Fruit fly (Drosophila melanogaster) whole organism, embryonic: Measurements from ENCODE around the gene opa.

Experiments
- ATbp ChIP-seq: fragments of 200-800 bp; sonication (Bioruptor generic); optimal IDR thresholded peaks from 2 replicates; lab custom pipeline; 2017; ENCODE audit warnings: missing biosample characterization, mild to moderate bottlenecking, missing genetic modification characterization, missing genetic modification reagents
- CG1024 ChIP-seq: fragments of 200-800 bp; sonication (Bioruptor generic); IDR thresholded peaks from 2 replicates; pipeline ENCODE4 v1.3.6; 2022; ENCODE audit warnings: missing biosample characterization, missing genetic modification characterization
- CG10431 ChIP-seq: fragments of 200-800 bp; sonication (Bioruptor generic); optimal IDR thresholded peaks from 3 replicates; lab custom pipeline; 2018; ENCODE audit warnings: missing biosample characterization, mild to moderate bottlenecking, missing genetic modification characterization
- CG10462 ChIP-seq: fragments of 200-800 bp; sonication (Bioruptor generic); optimal IDR thresholded peaks from 2 replicates; lab custom pipeline; 2016; ENCODE audit warnings: missing biosample characterization, missing genetic modification characterization
- CG11085 ChIP-seq: fragments of 200-800 bp; sonication (Bioruptor generic); IDR thresholded peaks from 2 replicates; pipeline ENCODE4 v1.3.6; 2022; ENCODE audit warnings: missing biosample characterization, missing genetic modification characterization
- CG12071 ChIP-seq: fragments of 200-800 bp; sonication (Bioruptor generic); optimal IDR thresholded peaks from 3 replicates; lab custom pipeline; 2018; ENCODE audit warnings: missing biosample characterization, mild to moderate bottlenecking, missing genetic modification characterization
- CG12391 ChIP-seq: fragments of 200-800 bp; sonication (Bioruptor generic); optimal IDR thresholded peaks from 3 replicates; lab custom pipeline; 2018; ENCODE audit warnings: missing biosample characterization, mild to moderate bottlenecking, missing genetic modification characterization, moderate library complexity
- CG12744 ChIP-seq: fragments of 200-800 bp; sonication (Bioruptor generic); optimal IDR thresholded peaks from 2 replicates; lab custom pipeline; 2016; ENCODE audit warnings: missing biosample characterization, missing genetic modification characterization
- CG13287 ChIP-seq: fragments of 200-800 bp; sonication (Bioruptor generic); IDR thresholded peaks from 2 replicates; pipeline ENCODE4 v1.3.6; 2022; ENCODE audit warnings: missing biosample characterization, missing genetic modification characterization; ENCODE audit not compliant: partially characterized antibody
- CG14667 ChIP-seq: fragments of 200-800 bp; sonication (Bioruptor generic); IDR thresholded peaks from 2 replicates; pipeline ENCODE4 v1.3.6; 2022; ENCODE audit warnings: missing biosample characterization, missing genetic modification characterization
- CG15479 ChIP-seq: fragments of 200-800 bp; sonication (Bioruptor generic); optimal IDR thresholded peaks from 3 replicates; lab custom pipeline; 2019; ENCODE audit warnings: missing biosample characterization, mild to moderate bottlenecking, missing genetic modification characterization, moderate library complexity
- CG17829 ChIP-seq: fragments of 200-800 bp; optimal IDR thresholded peaks from 2 replicates; lab custom pipeline; 2019; ENCODE audit warnings: missing biosample characterization, mild to moderate bottlenecking, missing genetic modification characterization, moderate library complexity
- CG1792 ChIP-seq: fragments of 200-800 bp; sonication (Bioruptor generic); optimal IDR thresholded peaks from 2 replicates; lab custom pipeline; 2016; ENCODE audit warnings: missing biosample characterization, missing genetic modification characterization
- CG2678 ChIP-seq: fragments of 200-800 bp; sonication (Bioruptor generic); optimal IDR thresholded peaks from 3 replicates; lab custom pipeline; 2019; ENCODE audit warnings: missing biosample characterization, mild to moderate bottlenecking, missing genetic modification characterization, moderate library complexity
- CG5245 ChIP-seq: fragments of 200-800 bp; sonication (Bioruptor generic); optimal IDR thresholded peaks from 3 replicates; lab custom pipeline; 2016; ENCODE audit warnings: missing biosample characterization, missing genetic modification characterization
- CG7786 ChIP-seq: fragments of 200-800 bp; sonication (Bioruptor generic); optimal IDR thresholded peaks from 2 replicates; lab custom pipeline; 2016; ENCODE audit warnings: missing biosample characterization, missing genetic modification characterization
- CG8089 ChIP-seq: fragments of 200-800 bp; sonication (Bioruptor generic); optimal IDR thresholded peaks from 3 replicates; lab custom pipeline; 2016; ENCODE audit warnings: missing biosample characterization, missing genetic modification characterization
- CTCF ChIP-seq: fragments of 200-800 bp; sonication (Bioruptor generic); optimal IDR thresholded peaks from 2 replicates; lab custom pipeline; 2017; ENCODE audit warnings: missing biosample characterization, mild to moderate bottlenecking, missing genetic modification characterization, moderate library complexity
- Doc3 ChIP-seq: fragments of 200-800 bp; sonication (Bioruptor generic); IDR thresholded peaks from 3 replicates; pipeline ENCODE4 v1.3.6; 2022; ENCODE audit warnings: missing biosample characterization, missing genetic modification characterization; ENCODE audit not compliant: partially characterized antibody
- Dp ChIP-seq: fragments of 200-800 bp; sonication (Bioruptor generic); optimal IDR thresholded peaks from 2 replicates; lab custom pipeline; 2018; ENCODE audit warnings: missing biosample characterization, mild to moderate bottlenecking, missing genetic modification characterization, moderate library complexity
- Eip74EF ChIP-seq, 2 experiments: fragments of 200-800 bp in 1 of 2; fragments of >200 bp in 1 of 2; sonication (Bioruptor generic) in 1 of 2; optimal IDR thresholded peaks; 2 replicates each; lab custom pipeline; 2017 to 2019; ENCODE audit warnings: missing biosample characterization in 2 of 2, missing genetic modification characterization in 2 of 2, mild to moderate bottlenecking in 1 of 2, moderate library complexity in 1 of 2
- Fer3 ChIP-seq: fragments of 200-800 bp; sonication (Bioruptor generic); optimal IDR thresholded peaks from 2 replicates; lab custom pipeline; 2018; ENCODE audit warnings: missing biosample characterization, mild to moderate bottlenecking, missing genetic modification characterization, moderate library complexity
- Hey ChIP-seq: fragments of 200-800 bp; sonication (Bioruptor generic); optimal IDR thresholded peaks from 3 replicates; lab custom pipeline; 2018; ENCODE audit warnings: missing biosample characterization, mild to moderate bottlenecking, missing genetic modification characterization
- Hr39 ChIP-seq: fragments of >200 bp; optimal IDR thresholded peaks from 2 replicates; lab custom pipeline; 2017
- Lim3 ChIP-seq: fragments of 200-800 bp; sonication (Bioruptor generic); IDR thresholded peaks from 2 replicates; pipeline ENCODE4 v1.3.6; 2022; ENCODE audit warnings: missing biosample characterization, missing genetic modification characterization
- MBD-R2 ChIP-seq: fragments of 200-800 bp; sonication (Bioruptor generic); IDR thresholded peaks from 2 replicates; pipeline ENCODE4 v1.3.6; 2022; ENCODE audit warnings: missing biosample characterization, missing genetic modification characterization
- Nf-YA ChIP-seq: fragments of 200-800 bp; sonication (Bioruptor generic); IDR thresholded peaks from 2 replicates; pipeline ENCODE4 v1.3.6; 2022; ENCODE audit warnings: missing biosample characterization, missing genetic modification characterization
- NfI ChIP-seq: fragments of 200-800 bp; sonication (Bioruptor generic); optimal IDR thresholded peaks from 3 replicates; lab custom pipeline; 2018; ENCODE audit warnings: missing biosample characterization, mild to moderate bottlenecking, missing genetic modification characterization, moderate library complexity
- Optix ChIP-seq: fragments of 200-800 bp; sonication (Bioruptor generic); IDR thresholded peaks from 3 replicates; pipeline ENCODE4 v1.3.6; 2022; ENCODE audit warnings: missing biosample characterization, missing genetic modification characterization
- Pdp1 ChIP-seq, 2 experiments: fragments of 200-800 bp; sonication (Bioruptor generic); optimal IDR thresholded peaks; 3 replicates each; lab custom pipeline; 2016; ENCODE audit warnings: missing biosample characterization in 2 of 2, missing genetic modification characterization in 2 of 2, mild to moderate bottlenecking in 1 of 2, moderate library complexity in 1 of 2
- Scr ChIP-seq: fragments of 200-800 bp; sonication (Bioruptor generic); IDR thresholded peaks from 2 replicates; pipeline ENCODE4 v1.3.6; 2022; ENCODE audit warnings: missing biosample characterization, missing genetic modification characterization; ENCODE audit not compliant: partially characterized antibody
- Stat92E ChIP-seq, 3 experiments: fragments of >200 bp in 2 of 3; fragments of 200-800 bp in 1 of 3; sonication (Bioruptor generic) in 1 of 3; optimal IDR thresholded peaks; 2 replicates each; lab custom pipeline; 2017 to 2019; ENCODE audit warnings: missing biosample characterization in 3 of 3, missing genetic modification characterization in 3 of 3, mild to moderate bottlenecking in 1 of 3, moderate library complexity in 1 of 3
- ara ChIP-seq: fragments of 200-800 bp; sonication (Bioruptor generic); IDR thresholded peaks from 2 replicates; pipeline ENCODE4 v1.3.6; 2022; ENCODE audit warnings: missing biosample characterization, missing genetic modification characterization
- chn ChIP-seq: fragments of 200-800 bp; sonication (Bioruptor generic); optimal IDR thresholded peaks from 2 replicates; lab custom pipeline; 2016; ENCODE audit warnings: missing biosample characterization, missing genetic modification characterization
- croc ChIP-seq: fragments of 200-800 bp; sonication (Bioruptor generic); conservative IDR thresholded peaks from 3 replicates; pipeline ENCODE4 v1.3.6; 2022; ENCODE audit warnings: missing biosample characterization, missing genetic modification characterization
- cwo ChIP-seq: fragments of 200-800 bp; sonication (Bioruptor generic); optimal IDR thresholded peaks from 3 replicates; lab custom pipeline; 2017; ENCODE audit warnings: missing biosample characterization, missing genetic modification characterization, mild to moderate bottlenecking, moderate library complexity, missing genetic modification reagents
- disco-r ChIP-seq: fragments of 200-800 bp; sonication (Bioruptor generic); optimal IDR thresholded peaks from 2 replicates; lab custom pipeline; 2016; ENCODE audit warnings: missing biosample characterization, missing genetic modification characterization
- dm ChIP-seq: fragments of 200-800 bp; sonication (Bioruptor generic); optimal IDR thresholded peaks from 3 replicates; lab custom pipeline; 2016; ENCODE audit warnings: missing biosample characterization, missing genetic modification characterization
- eve ChIP-seq, 2 experiments: fragments of >200 bp; optimal IDR thresholded peaks; 2 replicates each; lab custom pipeline; 2017; ENCODE audit warnings: missing biosample characterization in 2 of 2, missing genetic modification characterization in 2 of 2
- grau ChIP-seq: fragments of 200-800 bp; optimal IDR thresholded peaks from 3 replicates; lab custom pipeline; 2019; ENCODE audit warnings: missing biosample characterization, mild to moderate bottlenecking, missing genetic modification characterization, moderate library complexity
- gro ChIP-seq: fragments of 200-800 bp; sonication (Bioruptor generic); optimal IDR thresholded peaks from 2 replicates; lab custom pipeline; 2016; ENCODE audit warnings: missing biosample characterization, missing genetic modification characterization
- ham ChIP-seq: fragments of 200-800 bp; sonication (Bioruptor generic); IDR thresholded peaks from 2 replicates; pipeline ENCODE4 v1.3.6; 2022; ENCODE audit warnings: missing biosample characterization, missing genetic modification characterization
- hth ChIP-seq: fragments of >200 bp; optimal IDR thresholded peaks from 2 replicates; lab custom pipeline; 2017; ENCODE audit warnings: inconsistent platforms
- lilli ChIP-seq: fragments of 200-800 bp; sonication (Bioruptor generic); optimal IDR thresholded peaks from 3 replicates; lab custom pipeline; 2016; ENCODE audit warnings: missing biosample characterization, missing genetic modification characterization
- mld ChIP-seq: fragments of 200-800 bp; sonication (Bioruptor generic); IDR thresholded peaks from 3 replicates; pipeline ENCODE4 v1.3.6; 2022; ENCODE audit warnings: missing biosample characterization, missing genetic modification characterization; ENCODE audit not compliant: partially characterized antibody
- pb ChIP-seq: fragments of 200-800 bp; sonication (Bioruptor generic); optimal IDR thresholded peaks from 3 replicates; lab custom pipeline; 2016; ENCODE audit warnings: missing biosample characterization, missing genetic modification characterization
- ro ChIP-seq: fragments of 200-800 bp; sonication (Bioruptor generic); IDR thresholded peaks from 2 replicates; pipeline ENCODE4 v1.3.6; 2022; ENCODE audit warnings: missing biosample characterization, missing genetic modification characterization
- sens-2 ChIP-seq: fragments of 200-800 bp; sonication (Bioruptor generic); IDR thresholded peaks from 2 replicates; pipeline ENCODE4 v1.3.6; 2022; ENCODE audit warnings: missing biosample characterization, missing genetic modification characterization
- ssp ChIP-seq: fragments of 200-800 bp; sonication (Bioruptor generic); IDR thresholded peaks from 2 replicates; pipeline ENCODE4 v1.3.6; 2022; ENCODE audit warnings: missing biosample characterization, missing genetic modification characterization
- vnd ChIP-seq: fragments of 200-800 bp; sonication (Bioruptor generic); IDR thresholded peaks from 3 replicates; pipeline ENCODE4 v1.3.6; 2022; ENCODE audit warnings: missing biosample characterization, missing genetic modification characterization; ENCODE audit not compliant: partially characterized antibody

The opa gene

dm6 chr3R:4813172-4813716 lies 39.4 kb upstream of the opa start (continued):
- TF ChIP-seq CG12391 (peak; percentile 53), Pdp1 (GFP tag; optimal IDR thresholded peaks at IDR 0.05; lab: Kevin White, UChicago) (peak in 1 of 2 experiments; percentile 60), croc (GFP tag; lab: Robert Waterston, UW) (peak; percentile 43), CG12744 (GFP tag; lab: Kevin White, UChicago) (peak; percentile 53), NfI (GFP tag; lab: Kevin White, UChicago) (peak; percentile 33), CTCF (no peak), ham (GFP tag; lab: Robert Waterston, UW) (no peak), lilli (peak; percentile 46), Lim3 (GFP tag; lab: Robert Waterston, UW) (no peak), Optix (no peak), CG11085 (GFP tag; lab: Robert Waterston, UW) (no peak), vnd (GFP tag; lab: Robert Waterston, UW) (peak; percentile 46; the same call in 2 of the 3 replicates), CG17829 (tag; lab: Kevin White, UChicago) (peak; percentile 41), mld (GFP tag; lab: Robert Waterston, UW) (peak; percentile 7; the same call in 1 of the 3 replicates), Nf-YA (GFP tag; lab: Robert Waterston, UW) (peak; percentile 49), ssp (peak; percentile 98), Scr (GFP tag; lab: Robert Waterston, UW) (peak; percentile 72), sens-2 (peak; percentile 48; the same call in 1 of the 2 replicates), CG10462 (GFP tag; lab: Kevin White, UChicago) (no peak), eve (GFP tag; optimal IDR thresholded peaks at IDR 0.05; lab: Kevin White, UChicago) (no peak), CG8089 (GFP tag; lab: Kevin White, UChicago) (peak; percentile 55), dm (GFP tag; lab: Kevin White, UChicago) (peak; percentile 5), Fer3 (tag; lab: Kevin White, UChicago) (peak; percentile 50), pb (GFP tag; lab: Kevin White, UChicago) (no peak), CG14667 (GFP tag; lab: Robert Waterston, UW) (no peak), Dp (no peak), CG7786 (GFP tag; lab: Kevin White, UChicago) (peak; percentile 17), cwo (GFP tag; lab: Kevin White, UChicago) (no peak), Stat92E (GFP tag; optimal IDR thresholded peaks at IDR 0.05; lab: Kevin White, UChicago) (peak in 1 of 3 experiments; percentile 29), grau (tag; lab: Kevin White, UChicago) (peak; percentile 42), CG13287 (peak; percentile 67), Eip74EF (GFP tag; optimal IDR thresholded peaks at IDR 0.05; lab: Kevin White, UChicago) (peak in 1 of 2 experiments; percentile 95), CG15479 (peak; percentile 82), CG1024 (GFP tag; lab: Robert Waterston, UW) (peak; percentile 94), gro (GFP tag; lab: Kevin White, UChicago) (no peak), Hey (tag; lab: Kevin White, UChicago) (no peak), ara (GFP tag; lab: Robert Waterston, UW) (no peak), Doc3 (GFP tag; lab: Robert Waterston, UW) (peak; percentile 50; the same call in 1 of the 3 replicates), hth (no peak), ro (GFP tag; lab: Robert Waterston, UW) (no peak), CG12071 (GFP tag; lab: Kevin White, UChicago) (no peak), CG1792 (GFP tag; lab: Kevin White, UChicago) (peak; percentile 58), CG5245 (peak; percentile 7), chn (GFP tag; lab: Kevin White, UChicago) (no peak), Hr39 (no peak), CG10431 (GFP tag; lab: Kevin White, UChicago) (peak; percentile 84), ATbp (GFP tag; lab: Kevin White, UChicago) (peak; percentile 86), MBD-R2 (GFP tag; lab: Robert Waterston, UW) (peak; percentile 50; the same call in 1 of the 2 replicates), CG2678 (tag; lab: Kevin White, UChicago) (no peak), disco-r (no peak)
- TF ChIP-seq, all 482 proteins: peak for 316
